Worm (Caenorhabditis elegans): ENCODE data around the gene str-162.

str-162 gene

DNA sequence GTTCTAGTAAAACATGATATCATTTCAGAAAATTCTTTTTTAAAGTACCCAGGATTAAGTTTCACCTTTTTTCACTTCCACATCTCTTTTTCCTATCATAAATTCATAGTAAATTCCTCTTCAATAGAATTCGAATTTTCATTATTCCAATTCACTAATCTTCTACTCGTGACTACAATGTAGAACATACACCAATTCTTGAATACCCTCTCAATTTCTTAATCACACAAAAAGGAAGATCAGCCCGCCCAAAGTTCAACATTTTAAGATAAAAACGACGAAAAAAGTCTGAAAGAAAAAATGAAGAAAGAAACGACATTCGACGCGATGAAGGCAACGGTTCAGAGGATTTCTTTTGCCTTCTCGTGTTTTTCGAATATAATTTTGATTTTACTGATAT lies 38.3 kb upstream of the str-162 start, which contains the start of gene str-163 (continued):
- no peak for TF ChIP-seq C16A3.4 (tag; optimal IDR thresholded peaks at IDR 0.05)
- TF ChIP-seq unc-62 (GFP tag; optimal IDR thresholded peaks at IDR 0.05), result no peak
- no peak for TF ChIP-seq ztf-4 (tag; optimal IDR thresholded peaks at IDR 0.05)
- TF ChIP-seq pag-3 (tag; optimal IDR thresholded peaks at IDR 0.05; ENCODE audit: borderline replicate concordance, insufficient read depth), result no peak

DNA sequence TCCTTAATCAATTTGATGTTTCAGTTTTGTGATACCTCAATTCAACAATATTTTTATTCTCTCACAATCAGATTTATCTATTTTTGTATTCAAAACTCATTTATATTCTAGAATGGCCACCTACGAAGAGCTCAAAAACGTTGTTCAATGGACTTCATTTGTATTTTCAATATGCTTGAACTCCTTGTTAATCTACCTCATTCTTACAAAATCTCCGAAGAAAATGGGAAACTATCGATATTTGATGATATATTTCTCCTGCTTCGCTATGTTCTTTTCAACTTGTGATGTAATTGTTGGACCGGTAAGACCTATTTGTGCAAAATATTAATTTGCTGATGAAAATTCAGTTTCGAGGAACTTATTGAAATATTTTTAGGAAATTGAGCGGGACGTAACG lies 31.6 kb upstream of the str-162 start, which contains the start of gene str-164:
str-164 (plus strand) TSS at position 113 of the 400 bp plus-strand sequence.
- no peak for TF ChIP-seq ceh-8 (GFP tag; optimal IDR thresholded peaks at IDR 0.05)
- no peak for TF ChIP-seq jun-1 (tag; optimal IDR thresholded peaks at IDR 0.05)
- no peak for TF ChIP-seq efl-1 (optimal IDR thresholded peaks at IDR 0.05)
- TF ChIP-seq efl-1 (GFP tag; optimal IDR thresholded peaks at IDR 0.05 in 1 of 2), result peak in 1 of 2 experiments; percentile 76

DNA sequence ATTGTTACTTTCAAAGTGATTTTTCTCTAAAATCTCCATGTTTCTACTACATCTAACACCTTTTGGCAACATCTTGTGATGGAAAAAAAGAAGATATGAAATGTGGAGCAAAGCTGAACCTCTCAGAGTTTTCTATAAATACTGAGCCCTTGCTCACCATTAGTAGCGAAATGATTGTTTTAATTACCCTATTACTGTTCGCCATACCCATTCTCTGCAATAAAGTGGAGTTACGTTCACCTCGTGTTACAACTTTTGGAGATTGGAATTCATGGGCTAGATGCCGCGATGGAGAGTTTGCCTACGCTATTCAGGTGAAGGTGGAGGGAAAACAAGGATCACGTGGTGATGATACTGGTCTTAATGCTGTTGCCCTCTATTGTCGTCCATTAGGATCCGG lies 28.4 kb upstream of the str-162 start, which contains the start of gene txt-3:
txt-3 (plus strand) TSS at position 125 of the 400 bp plus-strand sequence.
- TF ChIP-seq fos-1 (tag; optimal IDR thresholded peaks at IDR 0.05) (no peak), fkh-8 (tag; optimal IDR thresholded peaks at IDR 0.05) (no peak), efl-3 (GFP tag; optimal IDR thresholded peaks at IDR 0.05) (no peak), egl-27 (tag; optimal IDR thresholded peaks at IDR 0.05) (no peak), ets-5 (GFP tag; IDR thresholded peaks at IDR 0.05) (no peak), nhr-76 (tag; optimal IDR thresholded peaks at IDR 0.05) (no peak), ceh-90 (tag; optimal IDR thresholded peaks at IDR 0.05) (no peak), nhr-71 (tag; optimal IDR thresholded peaks at IDR 0.05) (no peak), C34B4.2 (tag; optimal IDR thresholded peaks at IDR 0.05) (no peak), hlh-17 (GFP tag; optimal IDR thresholded peaks at IDR 0.05; ENCODE audit: borderline replicate concordance) (no peak), C04F5.9 (tag; optimal IDR thresholded peaks at IDR 0.05) (no peak), sptf-1 (tag; optimal IDR thresholded peaks at IDR 0.05) (no peak), pqm-1 (tag; optimal IDR thresholded peaks at IDR 0.05) (no peak), snpc-4 (tag; optimal IDR thresholded peaks at IDR 0.05) (no peak), hpl-2 (GFP tag; optimal IDR thresholded peaks at IDR 0.05) (no peak)

DNA sequence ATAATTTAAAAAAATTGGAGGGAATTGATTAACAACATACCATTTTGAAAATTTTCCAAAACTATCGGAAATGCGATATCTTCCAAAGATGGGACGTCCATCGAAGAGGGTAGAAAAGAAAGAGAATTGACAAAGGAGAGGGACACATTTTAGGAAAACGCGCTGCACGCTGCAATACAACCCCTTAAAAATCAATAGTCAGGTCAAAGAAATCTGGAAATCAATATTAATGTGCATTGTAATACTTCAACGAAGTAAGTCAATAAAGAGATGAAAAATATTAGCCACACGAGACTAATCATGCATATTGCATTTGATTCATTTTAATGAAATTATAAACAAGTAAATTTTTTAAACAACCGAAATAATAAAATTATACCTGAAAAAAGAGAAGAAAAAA lies 22.8 kb upstream of the str-162 start, which contains the start of gene Y9C9A.13:
Y9C9A.13 (minus strand) TSS at position 101 of the 400 bp plus-strand sequence.
- TF ChIP-seq jun-1 (tag; optimal IDR thresholded peaks at IDR 0.05) (no peak), unc-130 (tag; optimal IDR thresholded peaks at IDR 0.05) (no peak), blmp-1 (tag; optimal IDR thresholded peaks at IDR 0.05) (no peak), alr-1 (tag; optimal IDR thresholded peaks at IDR 0.05; ENCODE audit: borderline replicate concordance) (no peak), aly-2 (tag; optimal IDR thresholded peaks at IDR 0.05) (no peak), egl-27 (tag; optimal IDR thresholded peaks at IDR 0.05) (no peak), Y116A8C.19 (tag; optimal IDR thresholded peaks at IDR 0.05; ENCODE audit: borderline replicate concordance) (no peak), ces-1 (GFP tag; optimal IDR thresholded peaks at IDR 0.05) (no peak), unc-62 (GFP tag; optimal IDR thresholded peaks at IDR 0.05) (no peak), vab-15 (tag; optimal IDR thresholded peaks at IDR 0.05) (no peak), zag-1 (tag; optimal IDR thresholded peaks at IDR 0.05) (no peak), lin-39 (tag; optimal IDR thresholded peaks at IDR 0.05) (no peak), nhr-237 (tag; optimal IDR thresholded peaks at IDR 0.05) (no peak), nhr-71 (tag; optimal IDR thresholded peaks at IDR 0.05) (no peak), lin-35 (GFP tag; optimal IDR thresholded peaks at IDR 0.05) (no peak), unc-86 (tag; optimal IDR thresholded peaks at IDR 0.05) (no peak), snpc-4 (tag; optimal IDR thresholded peaks at IDR 0.05) (no peak)

DNA sequence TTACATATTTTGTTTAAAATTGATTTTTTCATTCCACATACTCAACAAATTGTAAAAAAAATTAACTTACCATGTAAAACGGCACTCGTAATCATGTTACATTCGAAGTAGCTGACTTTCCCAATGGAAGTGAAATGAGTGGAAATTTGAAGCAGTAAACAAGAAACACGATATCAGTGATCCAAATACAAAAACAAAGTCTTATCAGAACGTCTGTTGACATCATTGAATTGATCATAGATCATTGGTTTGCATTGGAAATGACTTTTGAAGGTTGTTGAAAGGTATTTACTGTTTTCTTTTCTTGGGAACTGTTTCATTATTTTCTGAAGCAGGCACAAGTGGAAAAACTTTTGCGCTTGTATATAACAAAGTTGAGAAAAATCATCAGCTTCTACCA lies 16.2 kb upstream of the str-162 start, which contains the start of gene Y9C9A.16:
Y9C9A.16 (minus strand) TSS at position 131 of the 400 bp plus-strand sequence.
- TF ChIP-seq efl-1 (optimal IDR thresholded peaks at IDR 0.05) (no peak), efl-1 (GFP tag; optimal IDR thresholded peaks at IDR 0.05 in 1 of 2) (no peak), mab-9 (GFP tag; IDR thresholded peaks at IDR 0.05) (no peak), nhr-237 (tag; optimal IDR thresholded peaks at IDR 0.05) (no peak), unc-30 (tag; optimal IDR thresholded peaks at IDR 0.05) (no peak), nhr-76 (tag; optimal IDR thresholded peaks at IDR 0.05) (no peak), egl-27 (tag; optimal IDR thresholded peaks at IDR 0.05) (no peak), dpl-1 (GFP tag; optimal IDR thresholded peaks at IDR 0.05) (no peak), unc-130 (tag; optimal IDR thresholded peaks at IDR 0.05) (no peak), fkh-10 (GFP tag; optimal IDR thresholded peaks at IDR 0.05) (no peak), hlh-17 (GFP tag; optimal IDR thresholded peaks at IDR 0.05; ENCODE audit: borderline replicate concordance) (no peak), fkh-8 (tag; optimal IDR thresholded peaks at IDR 0.05) (no peak), nhr-12 (tag; optimal IDR thresholded peaks at IDR 0.05) (no peak), alr-1 (tag; optimal IDR thresholded peaks at IDR 0.05; ENCODE audit: borderline replicate concordance) (no peak), elt-3 (tag; optimal IDR thresholded peaks at IDR 0.05) (no peak), unc-62 (GFP tag; optimal IDR thresholded peaks at IDR 0.05) (no peak), tbx-2 (tag; optimal IDR thresholded peaks at IDR 0.05) (no peak)

Measured in whole organism, L1 larva.